Worm (Caenorhabditis elegans): ENCODE data around the gene fbxa-190.
"Not testable (repeated sequence)": the region's sequence is repeated elsewhere in the genome, so short reads cannot be mapped to it uniquely, and the experiment has no call there.

fbxa-190 gene

DNA sequence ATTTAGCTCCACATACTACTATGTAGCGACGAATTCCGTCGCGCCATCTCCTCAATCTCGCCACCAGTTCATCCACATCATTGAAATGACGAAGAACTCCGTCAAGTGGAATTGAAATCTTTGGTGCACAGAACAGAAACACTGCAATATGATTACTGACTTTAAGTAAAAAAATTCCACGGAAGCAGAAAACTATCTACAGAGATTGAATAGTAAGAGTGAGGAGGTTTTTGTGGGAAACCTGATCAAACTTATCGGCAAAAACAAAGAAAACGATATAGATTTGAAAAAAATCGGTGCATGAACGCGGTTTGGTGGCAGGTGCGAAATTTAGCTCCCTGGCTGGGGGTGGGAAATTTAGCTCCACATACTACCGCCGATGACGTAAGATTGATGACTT lies 31.6 kb downstream of the fbxa-190 start, which contains the start of gene ZK402.2:
Gene ZK402.2 (plus strand): TSS at position 301 of the 400 bp plus-strand sequence.
- TF ChIP-seq nhr-179 (tag; optimal IDR thresholded peaks at IDR 0.05); egl-18 (GFP tag; IDR thresholded peaks at IDR 0.05); Y67H2A.10 (GFP tag; conservative IDR thresholded peaks at IDR 0.05): not testable (repeated sequence)

- not testable (repeated sequence) for TF ChIP-seq chd-7 (tag; optimal IDR thresholded peaks at IDR 0.05); cebp-2 (GFP tag; IDR thresholded peaks at IDR 0.05); nfyb-1 (GFP tag; IDR thresholded peaks at IDR 0.05)
Measured at ce11 chrX:1403971-1404370, 32.2 kb downstream of the fbxa-190 start, which contains the start of gene ZK402.1. Gene ZK402.1 (plus strand): TSS chrX:1404271.

ce11 chrX:1409224-1409623 lies 37.4 kb downstream of the fbxa-190 start:
- no peak for TF ChIP-seq bed-1 (GFP tag; IDR thresholded peaks at IDR 0.05)
- no peak for TF ChIP-seq let-526 (GFP tag; IDR thresholded peaks at IDR 0.05)

DNA sequence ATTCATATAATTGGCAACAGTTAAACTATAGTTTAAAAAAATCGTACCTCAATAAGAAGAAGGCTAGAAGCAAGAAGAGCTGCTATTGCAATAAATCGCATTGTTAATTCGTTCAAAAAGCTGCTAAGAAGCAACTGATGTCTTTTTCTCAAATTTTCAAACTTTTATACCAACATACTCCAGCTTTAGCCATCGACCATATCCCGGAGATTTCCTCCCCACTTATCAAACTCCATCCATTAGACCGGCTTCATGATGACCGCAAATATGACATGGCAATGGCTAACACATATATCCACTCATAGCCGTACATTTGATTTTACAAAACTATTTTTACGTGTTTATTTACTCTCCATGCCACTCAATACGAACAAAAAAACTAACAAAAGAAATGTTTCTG lies 38.7 kb downstream of the fbxa-190 start, which contains the start of gene abu-2:
Gene abu-2 (minus strand): TSS at position 101 of the 400 bp plus-strand sequence.
- no peak for TF ChIP-seq attf-3 (GFP tag; conservative IDR thresholded peaks at IDR 0.05)
- no peak for TF ChIP-seq tbp1 (GFP tag; optimal IDR thresholded peaks at IDR 0.05)
- TF ChIP-seq F10E7.11 (tag; optimal IDR thresholded peaks at IDR 0.05) = no peak
- TF ChIP-seq madf-3 (GFP tag; IDR thresholded peaks at IDR 0.05) = no peak
- no peak for TF ChIP-seq pbrm-1 (GFP tag; IDR thresholded peaks at IDR 0.05)
- TF ChIP-seq F49E8.2 (tag; optimal IDR thresholded peaks at IDR 0.05; ENCODE audit: insufficient read depth) = no peak
- TF ChIP-seq aptf-3 (GFP tag; IDR thresholded peaks at IDR 0.05) = no peak
- no peak for TF ChIP-seq bed-1 (GFP tag; IDR thresholded peaks at IDR 0.05)
- TF ChIP-seq F22D6.2 (tag; optimal IDR thresholded peaks at IDR 0.05) = no peak
- TF ChIP-seq nhr-179 (tag; optimal IDR thresholded peaks at IDR 0.05) = no peak
- TF ChIP-seq hlh-26 (GFP tag; conservative IDR thresholded peaks at IDR 0.05) = no peak
- TF ChIP-seq snpc-1.1 (tag; optimal IDR thresholded peaks at IDR 0.05; ENCODE audit: insufficient read depth) = no peak
- TF ChIP-seq nfya-1 (tag; optimal IDR thresholded peaks at IDR 0.05; ENCODE audit: borderline replicate concordance, insufficient read depth) = no peak
- TF ChIP-seq ztf-28 (GFP tag; IDR thresholded peaks at IDR 0.05) = no peak
- TF ChIP-seq ceh-40 (GFP tag; IDR thresholded peaks at IDR 0.05) = no peak
- TF ChIP-seq dox-1 (GFP tag; IDR thresholded peaks at IDR 0.05) = no peak
- no peak for TF ChIP-seq Y95B8A.8 (GFP tag; IDR thresholded peaks at IDR 0.05)
- no peak for TF ChIP-seq unc-62 (GFP tag; optimal IDR thresholded peaks at IDR 0.05)
- no peak for TF ChIP-seq lin-54 (GFP tag; optimal IDR thresholded peaks at IDR 0.05)

ce11 chrX:1412844-1413243 lies 41.0 kb downstream of the fbxa-190 start, which contains the start of gene srh-19:
Gene srh-19 (plus strand): TSS chrX:1413144.
- no peak for TF ChIP-seq rpc-1 (optimal IDR thresholded peaks at IDR 0.05)
- no peak for TF ChIP-seq rpc-1 (tag; optimal IDR thresholded peaks at IDR 0.05)
- no peak for TF ChIP-seq bed-1 (GFP tag; IDR thresholded peaks at IDR 0.05)
- no peak for TF ChIP-seq ets-4 (GFP tag; optimal IDR thresholded peaks at IDR 0.05)
- TF ChIP-seq hrde-1 (tag; optimal IDR thresholded peaks at IDR 0.05; ENCODE audit: borderline replicate concordance) = no peak
- TF ChIP-seq ccch-3 (GFP tag; optimal IDR thresholded peaks at IDR 0.05) = no peak
- TF ChIP-seq ceh-79 (tag; optimal IDR thresholded peaks at IDR 0.05) = no peak
- TF ChIP-seq egl-18 (GFP tag; IDR thresholded peaks at IDR 0.05) = no peak
